Worm (Caenorhabditis elegans) whole organism, L4 larva: ENCODE data around the gene C03B1.10.
A peak's percentile ranks its signal among the peaks of the same experiment; 100 is the strongest.

ENCODE experiments used
- F26F4.8 ChIP-seq: fragments of 200-800 bp; sonication (Bioruptor generic); conservative IDR thresholded peaks from 2 replicates; pipeline ENCODE4 v1.3.6; 2022; ENCODE audit warnings: missing genetic modification characterization, missing compliant biosample characterization
- F37D6.2 ChIP-seq: sonication (generic microtip); optimal IDR thresholded peaks from 2 replicates; lab custom pipeline; 2016; ENCODE audit warnings: mild to moderate bottlenecking, missing genetic modification characterization, missing compliant biosample characterization
- T20F7.1 ChIP-seq: fragments of 200-800 bp; sonication (Bioruptor generic); optimal IDR thresholded peaks from 2 replicates; lab custom pipeline; 2018; ENCODE audit warnings: mild to moderate bottlenecking, missing genetic modification characterization, missing compliant biosample characterization
- T26A8.4 ChIP-seq: fragments of 200-800 bp; sonication (Bioruptor generic); IDR thresholded peaks from 2 replicates; pipeline ENCODE4 v1.3.6; 2022; ENCODE audit warnings: missing genetic modification characterization, missing compliant biosample characterization
- Y48G9A.11 ChIP-seq: fragments of 200-800 bp; sonication (Bioruptor generic); IDR thresholded peaks from 2 replicates; pipeline ENCODE4 v1.3.6; 2022; ENCODE audit warnings: missing genetic modification reagents, missing genetic modification characterization, missing compliant biosample characterization
- ZK546.5 ChIP-seq, 2 experiments: sonication (generic microtip); optimal IDR thresholded peaks; 2 replicates each; lab custom pipeline; 2017; ENCODE audit warnings: missing biosample characterization in 2 of 2, missing genetic modification characterization in 2 of 2
- aha-1 ChIP-seq: fragments of 150-350 bp; peaks from one replicate; lab custom pipeline; 2014; ENCODE audit warnings: missing biosample characterization, missing genetic modification characterization
- aly-2 ChIP-seq: sonication (generic microtip); optimal IDR thresholded peaks from 2 replicates; lab custom pipeline; 2018; ENCODE audit warnings: missing biosample characterization, missing genetic modification characterization
- ama-1 ChIP-seq: fragments of 150-350 bp; optimal IDR thresholded peaks from 2 replicates; lab custom pipeline; 2014; ENCODE audit warnings: inconsistent platforms, mixed read lengths
- ceh-44 ChIP-seq: fragments of 200-800 bp; sonication (Bioruptor generic); IDR thresholded peaks from 2 replicates; pipeline ENCODE4 v1.3.6; 2022; ENCODE audit warnings: missing genetic modification reagents, missing genetic modification characterization, missing compliant biosample characterization
- ceh-82 ChIP-seq: sonication (generic microtip); optimal IDR thresholded peaks from 2 replicates; lab custom pipeline; 2017; ENCODE audit warnings: missing biosample characterization, missing genetic modification characterization
- ces-1 ChIP-seq: fragments of 150-350 bp; sonication (generic microtip); optimal IDR thresholded peaks from 4 replicates; lab custom pipeline; 2014; ENCODE audit warnings: missing biosample characterization, missing genetic modification reagents, missing genetic modification characterization
- daf-12 ChIP-seq: fragments of 150-350 bp; optimal IDR thresholded peaks from 2 replicates; lab custom pipeline; 2014; ENCODE audit warnings: missing biosample characterization, missing genetic modification reagents, missing genetic modification characterization
- daf-16 ChIP-seq, 3 experiments: sonication (generic microtip); optimal IDR thresholded peaks; 2 replicates each; lab custom pipeline; 2016 to 2017; ENCODE audit warnings: missing genetic modification characterization in 3 of 3, missing genetic modification reagents in 3 of 3, mild to moderate bottlenecking in 2 of 3, missing compliant biosample characterization in 2 of 3, missing biosample characterization in 1 of 3, moderate library complexity in 1 of 3
- daf-8 ChIP-seq: fragments of 200-800 bp; sonication (Bioruptor generic); IDR thresholded peaks from 2 replicates; pipeline ENCODE4 v1.3.6; 2022; ENCODE audit warnings: missing genetic modification characterization, missing compliant biosample characterization
- dmd-6 ChIP-seq: fragments of 200-800 bp; sonication (Bioruptor generic); IDR thresholded peaks from 2 replicates; pipeline ENCODE4 v1.3.6; 2022; ENCODE audit warnings: missing genetic modification reagents, missing genetic modification characterization, missing compliant biosample characterization
- dve-1 ChIP-seq: sonication (generic microtip); optimal IDR thresholded peaks from 2 replicates; lab custom pipeline; 2017; ENCODE audit warnings: antibody characterized with exemption, mild to moderate bottlenecking, missing genetic modification characterization, missing compliant biosample characterization; ENCODE audit not compliant: insufficient read depth
- fos-1 ChIP-seq: fragments of 150-350 bp; optimal IDR thresholded peaks from 2 replicates; lab custom pipeline; 2014; ENCODE audit warnings: missing biosample characterization, missing genetic modification characterization
- hif-1 ChIP-seq, 2 experiments: sonication (generic microtip); optimal IDR thresholded peaks; 2 replicates each; lab custom pipeline; 2016 to 2017; ENCODE audit warnings: missing compliant biosample characterization in 2 of 2, missing genetic modification characterization in 2 of 2, missing genetic modification reagents in 2 of 2, missing genotype in 2 of 2, mild to moderate bottlenecking in 1 of 2
- hlh-11 ChIP-seq: fragments of 200-800 bp; sonication (Bioruptor generic); optimal IDR thresholded peaks from 2 replicates; lab custom pipeline; 2018; ENCODE audit warnings: mild to moderate bottlenecking, missing genetic modification characterization, missing compliant biosample characterization
- hlh-30 ChIP-seq: sonication (generic microtip); optimal IDR thresholded peaks from 2 replicates; lab custom pipeline; 2017; ENCODE audit warnings: antibody characterized with exemption, mild to moderate bottlenecking, missing genetic modification characterization, missing compliant biosample characterization; ENCODE audit not compliant: insufficient read depth
- lin-1 ChIP-seq: fragments of 200-800 bp; sonication (Bioruptor generic); IDR thresholded peaks from 2 replicates; pipeline ENCODE4 v1.3.6; 2022; ENCODE audit warnings: missing genetic modification reagents, missing genetic modification characterization, missing compliant biosample characterization
- mdt-29 ChIP-seq: fragments of 200-800 bp; sonication (Bioruptor generic); IDR thresholded peaks from 2 replicates; pipeline ENCODE4 v1.3.6; 2022; ENCODE audit warnings: missing genetic modification reagents, missing genetic modification characterization, missing compliant biosample characterization
- mep-1 ChIP-seq: fragments of 150-350 bp; sonication (generic microtip); optimal IDR thresholded peaks from 3 replicates; lab custom pipeline; 2014; ENCODE audit warnings: missing biosample characterization, missing genetic modification characterization
- mes-2 ChIP-seq: sonication (generic microtip); optimal IDR thresholded peaks from 2 replicates; lab custom pipeline; 2016; ENCODE audit warnings: missing genotype, mild to moderate bottlenecking, missing genetic modification characterization, missing compliant biosample characterization; ENCODE audit not compliant: poor library complexity, severe bottlenecking
- mxl-2 ChIP-seq: fragments of 200-800 bp; sonication (Bioruptor generic); conservative IDR thresholded peaks from 2 replicates; pipeline ENCODE4 v1.3.6; 2022; ENCODE audit warnings: missing genetic modification reagents, missing genetic modification characterization, missing compliant biosample characterization
- mxl-3 ChIP-seq: fragments of 200-800 bp; sonication (Bioruptor generic); optimal IDR thresholded peaks from 2 replicates; lab custom pipeline; 2018; ENCODE audit warnings: mild to moderate bottlenecking, missing genetic modification characterization, missing compliant biosample characterization
- nhr-10 ChIP-seq: fragments of 150-350 bp; optimal IDR thresholded peaks from 2 replicates; lab custom pipeline; 2014; ENCODE audit warnings: missing biosample characterization, missing genetic modification characterization
- nhr-102 ChIP-seq: sonication (generic microtip); optimal IDR thresholded peaks from 2 replicates; lab custom pipeline; 2016; ENCODE audit warnings: mild to moderate bottlenecking, missing genetic modification characterization, moderate library complexity, missing compliant biosample characterization
- nhr-11 ChIP-seq: fragments of 150-350 bp; optimal IDR thresholded peaks from 2 replicates; lab custom pipeline; 2014; ENCODE audit warnings: missing biosample characterization, missing genetic modification characterization
- nhr-28 ChIP-seq: fragments of 150-350 bp; optimal IDR thresholded peaks from 2 replicates; lab custom pipeline; 2014; ENCODE audit warnings: missing biosample characterization, missing genetic modification characterization
- nhr-41 ChIP-seq: fragments of 200-800 bp; sonication (Bioruptor generic); IDR thresholded peaks from 2 replicates; pipeline ENCODE4 v1.3.6; 2022; ENCODE audit warnings: missing genetic modification reagents, missing genetic modification characterization, missing compliant biosample characterization
- nhr-48 ChIP-seq: sonication (generic microtip); optimal IDR thresholded peaks from 2 replicates; lab custom pipeline; 2016; ENCODE audit warnings: mild to moderate bottlenecking, missing genetic modification characterization, missing compliant biosample characterization
- nhr-6 ChIP-seq: fragments of 150-350 bp; optimal IDR thresholded peaks from 2 replicates; lab custom pipeline; 2014; ENCODE audit warnings: missing biosample characterization, missing genetic modification characterization
- nhr-77 ChIP-seq: fragments of 150-350 bp; optimal IDR thresholded peaks from 2 replicates; lab custom pipeline; 2014; ENCODE audit warnings: missing biosample characterization, missing genetic modification characterization
- php-3 ChIP-seq: fragments of 200-800 bp; sonication (Bioruptor generic); IDR thresholded peaks from 2 replicates; pipeline ENCODE4 v1.3.6; 2022; ENCODE audit warnings: missing genetic modification reagents, missing genetic modification characterization, missing compliant biosample characterization
- pqm-1 ChIP-seq: sonication (generic microtip); optimal IDR thresholded peaks from 2 replicates; lab custom pipeline; 2017; ENCODE audit warnings: missing biosample characterization, missing genetic modification characterization
- skn-1 ChIP-seq: fragments of 150-350 bp; optimal IDR thresholded peaks from 2 replicates; lab custom pipeline; 2014; ENCODE audit warnings: missing biosample characterization, missing genetic modification characterization
- tra-1 ChIP-seq: fragments of 200-800 bp; sonication (Bioruptor generic); IDR thresholded peaks from 2 replicates; pipeline ENCODE4 v1.3.6; 2022; ENCODE audit warnings: missing genetic modification reagents, missing genetic modification characterization, missing compliant biosample characterization
- unc-62 ChIP-seq, 3 experiments: fragments of 150-350 bp in 1 of 3; sonication (generic microtip); optimal IDR thresholded peaks in 2 of 3; peaks in 1 of 3; 1 replicate in 1 of 3; 2 replicates in 2 of 3; lab custom pipeline; 2014 to 2017; ENCODE audit warnings: missing biosample characterization in 3 of 3, missing genetic modification characterization in 3 of 3, missing genetic modification reagents in 3 of 3, missing genotype in 1 of 3
- zfp-2 ChIP-seq: sonication (generic microtip); optimal IDR thresholded peaks from 2 replicates; lab custom pipeline; 2016; ENCODE audit warnings: mild to moderate bottlenecking, missing genetic modification characterization, missing compliant biosample characterization
- zip-2 ChIP-seq: fragments of 150-350 bp; optimal IDR thresholded peaks from 2 replicates; lab custom pipeline; 2014; ENCODE audit warnings: missing biosample characterization, missing genetic modification characterization
- ztf-7 ChIP-seq: fragments of 150-350 bp; optimal IDR thresholded peaks from 2 replicates; lab custom pipeline; 2014; ENCODE audit warnings: missing biosample characterization, missing genetic modification characterization

C03B1.10 gene

DNA sequence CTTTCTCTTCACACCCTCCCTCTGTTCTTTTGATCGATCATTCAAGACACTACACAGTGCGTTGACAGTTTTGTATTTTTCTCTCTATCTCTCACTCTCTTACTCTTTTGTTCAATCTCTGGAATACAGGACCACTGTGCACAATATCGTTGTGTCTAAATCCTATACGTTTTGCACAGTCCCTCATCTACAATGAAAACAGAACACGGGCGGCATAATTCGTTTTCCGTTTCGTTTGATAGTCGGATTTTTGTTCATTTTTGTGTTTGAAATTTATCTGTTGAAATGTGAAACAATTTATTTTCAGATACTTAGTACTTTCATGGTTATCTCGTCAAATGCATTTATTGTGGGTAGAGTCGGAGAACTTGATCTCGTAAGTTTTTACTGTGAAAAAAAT is 16.2 kb downstream of the C03B1.10 start, which contains the start of gene C03B1.7:
Gene C03B1.7, plus strand, starts transcription at position 301 of the 400 bp plus-strand sequence.
- TF ChIP-seq hif-1 (tag; optimal IDR thresholded peaks at IDR 0.05; lab: Kevin White, UChicago) (no peak), Y48G9A.11 (GFP tag; lab: Robert Waterston, UW) (no peak), F37D6.2 (tag; lab: Kevin White, UChicago) (no peak), F26F4.8 (GFP tag; lab: Robert Waterston, UW) (no peak), nhr-11 (tag; lab: Kevin White, UChicago) (no peak), mdt-29 (GFP tag; lab: Robert Waterston, UW) (no peak), ama-1 (no peak), skn-1 (tag; lab: Kevin White, UChicago) (no peak), aha-1 (tag; lab: Kevin White, UChicago) (no peak), mep-1 (tag; lab: Kevin White, UChicago) (no peak), ceh-82 (no peak), ces-1 (GFP tag; lab: Kevin White, UChicago) (no peak)

DNA sequence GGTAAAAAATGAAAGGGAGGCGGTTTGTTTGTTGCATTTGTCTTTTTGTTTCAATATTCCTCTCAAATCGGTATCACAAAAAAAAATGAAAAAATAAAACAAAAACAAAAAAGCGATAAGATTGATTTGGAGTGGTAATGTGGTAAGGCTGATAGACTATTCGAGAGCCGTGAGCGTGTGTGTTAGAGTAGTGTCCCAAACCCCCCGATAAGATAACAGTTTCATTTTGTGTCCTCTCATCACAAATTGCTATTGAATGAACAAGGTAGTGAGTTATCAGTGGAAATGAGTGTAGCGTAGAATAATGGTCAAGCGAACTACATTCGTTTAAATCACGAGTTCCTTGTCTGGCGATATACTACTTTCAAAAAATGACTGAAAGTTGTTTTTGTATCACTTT is 19.2 kb downstream of the C03B1.10 start:
- peak; percentile 98 for TF ChIP-seq pqm-1 (tag; lab: Kevin White, UChicago)
- TF ChIP-seq php-3 = peak; percentile 85
- TF ChIP-seq ceh-44 = no peak
- TF ChIP-seq ZK546.5 (tag; optimal IDR thresholded peaks at IDR 0.05; lab: Kevin White, UChicago) = no peak
- peak; percentile 33 for TF ChIP-seq nhr-10 (tag; lab: Kevin White, UChicago)
- TF ChIP-seq skn-1 (tag; lab: Kevin White, UChicago) = no peak
- TF ChIP-seq T26A8.4 (GFP tag; lab: Robert Waterston, UW) = peak; percentile 54; the same call in 1 of the 2 replicates
- TF ChIP-seq mxl-2 (GFP tag; lab: Robert Waterston, UW) = no peak
- TF ChIP-seq aha-1 (tag; lab: Kevin White, UChicago) = peak; percentile 83
- no peak for TF ChIP-seq F26F4.8 (GFP tag; lab: Robert Waterston, UW)
- no peak for TF ChIP-seq aly-2 (tag; lab: Kevin White, UChicago)
- peak; percentile 24 for TF ChIP-seq ztf-7 (tag; lab: Kevin White, UChicago)
- 0 out of 2 replicates have a peak, but pooled peaks have one; percentile 37 for TF ChIP-seq mdt-29 (GFP tag; lab: Robert Waterston, UW)
- peak; percentile 6 for TF ChIP-seq mxl-3 (GFP tag; lab: Kevin White, UChicago)
- TF ChIP-seq hlh-30 (tag; lab: Kevin White, UChicago) = peak; percentile 30
- TF ChIP-seq nhr-102 (tag; lab: Kevin White, UChicago) = peak; percentile 43
- no peak for TF ChIP-seq nhr-6 (tag; lab: Kevin White, UChicago)
- TF ChIP-seq hif-1 (tag; optimal IDR thresholded peaks at IDR 0.05; lab: Kevin White, UChicago) = peak in 1 of 2 experiments; percentile 19
- TF ChIP-seq fos-1 = no peak
- TF ChIP-seq daf-8 (GFP tag; lab: Robert Waterston, UW) = no peak
- TF ChIP-seq ces-1 (GFP tag; lab: Kevin White, UChicago) = no peak
- peak; percentile 87 for TF ChIP-seq hlh-11 (tag; lab: Kevin White, UChicago)
- peak; percentile 98 for TF ChIP-seq nhr-28 (tag; lab: Kevin White, UChicago)
- TF ChIP-seq zip-2 (tag; lab: Kevin White, UChicago) = no peak
- TF ChIP-seq daf-12 = no peak
- no peak for TF ChIP-seq nhr-41 (GFP tag; lab: Robert Waterston, UW)
- TF ChIP-seq lin-1 (GFP tag; lab: Robert Waterston, UW) = peak; percentile 52; the same call in 1 of the 2 replicates
- TF ChIP-seq nhr-48 (tag; lab: Kevin White, UChicago) = peak; percentile 20
- no peak for TF ChIP-seq tra-1 (GFP tag; lab: Robert Waterston, UW)
- peak in 1 of 2 experiments; percentile 29 for TF ChIP-seq daf-16 (GFP tag; optimal IDR thresholded peaks at IDR 0.05; lab: Kevin White, UChicago)
- TF ChIP-seq daf-16 (tag; optimal IDR thresholded peaks at IDR 0.05; lab: Kevin White, UChicago) = peak; percentile 94
- no peak for TF ChIP-seq zfp-2 (tag; lab: Kevin White, UChicago)
- peak; percentile 65 for TF ChIP-seq nhr-77 (tag; lab: Kevin White, UChicago)
- TF ChIP-seq unc-62 (GFP tag; optimal IDR thresholded peaks at IDR 0.05 in 1 of 2; lab: Kevin White, UChicago) = peak; percentile 13 to 23
- TF ChIP-seq unc-62 (tag; optimal IDR thresholded peaks at IDR 0.05; lab: Kevin White, UChicago) = no peak
- peak; percentile 96 for TF ChIP-seq dve-1 (tag; lab: Kevin White, UChicago)
- TF ChIP-seq dmd-6 (GFP tag; lab: Robert Waterston, UW) = peak; percentile 86
- TF ChIP-seq T20F7.1 (GFP tag; lab: Kevin White, UChicago) = no peak
- peak; percentile 39 for TF ChIP-seq mes-2 (tag; lab: Kevin White, UChicago)
- TF ChIP-seq, all 104 proteins: peak for 21
